Fruit fly (Drosophila melanogaster): ENCODE measurements around the gene CG7800.

The CG7800 gene

dm6 chr3R:8197137-8197536 is 20.6 kb upstream of the CG7800 start:
- TF ChIP-seq CG33017 (tag; optimal IDR thresholded peaks at IDR 0.05): no peak
- TF ChIP-seq CG14711 (tag; optimal IDR thresholded peaks at IDR 0.05): no peak
- TF ChIP-seq CG7101 (tag; optimal IDR thresholded peaks at IDR 0.05): no peak
- no peak for TF ChIP-seq kay (GFP tag; ENCODE audit: borderline replicate concordance)
- no peak for TF ChIP-seq Mnt (GFP tag; optimal IDR thresholded peaks at IDR 0.05)
- no peak for TF ChIP-seq ovo (GFP tag; optimal IDR thresholded peaks at IDR 0.05)
- TF ChIP-seq Crg-1 (GFP tag; optimal IDR thresholded peaks at IDR 0.05): no peak
- no peak for TF ChIP-seq CG11617 (GFP tag; optimal IDR thresholded peaks at IDR 0.05)
- no peak for TF ChIP-seq CG7045 (GFP tag; optimal IDR thresholded peaks at IDR 0.05)
- TF ChIP-seq CG5204 (GFP tag; optimal IDR thresholded peaks at IDR 0.05): no peak
- no peak for TF ChIP-seq Clk (GFP tag; optimal IDR thresholded peaks at IDR 0.05)
- TF ChIP-seq CG1620 (GFP tag; optimal IDR thresholded peaks at IDR 0.05): no peak
- TF ChIP-seq tj (GFP tag; optimal IDR thresholded peaks at IDR 0.05): no peak
- no peak for TF ChIP-seq cnc (optimal IDR thresholded peaks at IDR 0.05)
- no peak for TF ChIP-seq Hr96 (GFP tag; optimal IDR thresholded peaks at IDR 0.05)

- TF ChIP-seq ovo (GFP tag; optimal IDR thresholded peaks at IDR 0.05) (no peak), cic (GFP tag; optimal IDR thresholded peaks at IDR 0.05) (no peak), CG14711 (tag; optimal IDR thresholded peaks at IDR 0.05) (no peak), pad (GFP tag; optimal IDR thresholded peaks at IDR 0.05) (no peak), kay (GFP tag; ENCODE audit: borderline replicate concordance) (no peak), Clk (GFP tag; optimal IDR thresholded peaks at IDR 0.05) (no peak), cnc (optimal IDR thresholded peaks at IDR 0.05) (no peak)
Observed at dm6 chr3R:8198320-8198719, 19.4 kb upstream of the CG7800 start.

- TF ChIP-seq toe (GFP tag; optimal IDR thresholded peaks at IDR 0.05) (no peak), Mnt (GFP tag; optimal IDR thresholded peaks at IDR 0.05) (no peak), CG12768 (GFP tag; optimal IDR thresholded peaks at IDR 0.05) (no peak), CG1620 (GFP tag; optimal IDR thresholded peaks at IDR 0.05) (no peak), CG33017 (tag; optimal IDR thresholded peaks at IDR 0.05) (no peak), cic (GFP tag; optimal IDR thresholded peaks at IDR 0.05) (no peak), bab1 (GFP tag; optimal IDR thresholded peaks at IDR 0.05) (no peak), cnc (optimal IDR thresholded peaks at IDR 0.05) (no peak)
Observed at dm6 chr3R:8203367-8203766, 14.4 kb upstream of the CG7800 start.

- TF ChIP-seq CG7045 (GFP tag; optimal IDR thresholded peaks at IDR 0.05): no peak
- TF ChIP-seq Clk (GFP tag; optimal IDR thresholded peaks at IDR 0.05): no peak
- TF ChIP-seq cic (GFP tag; optimal IDR thresholded peaks at IDR 0.05): no peak
Observed at dm6 chr3R:8204730-8205129, 13.0 kb upstream of the CG7800 start, which contains the start of gene CheA84a. Gene CheA84a (minus strand): TSS chr3R:8204830.

dm6 chr3R:8205292-8205893 is 12.4 kb upstream of the CG7800 start:
- TF ChIP-seq CG5204 (GFP tag; optimal IDR thresholded peaks at IDR 0.05): no peak
- no peak for TF ChIP-seq Hr96 (GFP tag; optimal IDR thresholded peaks at IDR 0.05)
- no peak for TF ChIP-seq CG14711 (tag; optimal IDR thresholded peaks at IDR 0.05)
- TF ChIP-seq CG33017 (tag; optimal IDR thresholded peaks at IDR 0.05): no peak
- TF ChIP-seq ovo (GFP tag; optimal IDR thresholded peaks at IDR 0.05): no peak
- TF ChIP-seq CG11617 (GFP tag; optimal IDR thresholded peaks at IDR 0.05): no peak
- TF ChIP-seq CG12768 (GFP tag; optimal IDR thresholded peaks at IDR 0.05): no peak
- no peak for TF ChIP-seq tj (GFP tag; optimal IDR thresholded peaks at IDR 0.05)

- TF ChIP-seq toe (GFP tag; optimal IDR thresholded peaks at IDR 0.05) (no peak), CG1620 (GFP tag; optimal IDR thresholded peaks at IDR 0.05) (no peak), CG14711 (tag; optimal IDR thresholded peaks at IDR 0.05) (no peak), CG12768 (GFP tag; optimal IDR thresholded peaks at IDR 0.05) (no peak), bab1 (GFP tag; optimal IDR thresholded peaks at IDR 0.05) (no peak), pad (GFP tag; optimal IDR thresholded peaks at IDR 0.05) (no peak), Clk (GFP tag; optimal IDR thresholded peaks at IDR 0.05) (no peak), Mnt (GFP tag; optimal IDR thresholded peaks at IDR 0.05) (no peak)
Observed at dm6 chr3R:8206019-8206418, 11.7 kb upstream of the CG7800 start.

- TF ChIP-seq CG7101 (tag; optimal IDR thresholded peaks at IDR 0.05) (no peak), cic (GFP tag; optimal IDR thresholded peaks at IDR 0.05) (no peak), CG5204 (GFP tag; optimal IDR thresholded peaks at IDR 0.05) (no peak), toe (GFP tag; optimal IDR thresholded peaks at IDR 0.05) (no peak), kay (GFP tag; ENCODE audit: borderline replicate concordance) (no peak), Mnt (GFP tag; optimal IDR thresholded peaks at IDR 0.05) (no peak), CG1620 (GFP tag; optimal IDR thresholded peaks at IDR 0.05) (no peak), pad (GFP tag; optimal IDR thresholded peaks at IDR 0.05) (no peak), bab1 (GFP tag; optimal IDR thresholded peaks at IDR 0.05) (no peak), tj (GFP tag; optimal IDR thresholded peaks at IDR 0.05) (no peak), Hr96 (GFP tag; optimal IDR thresholded peaks at IDR 0.05) (no peak), CG14711 (tag; optimal IDR thresholded peaks at IDR 0.05) (no peak), CG7045 (GFP tag; optimal IDR thresholded peaks at IDR 0.05) (no peak), cnc (optimal IDR thresholded peaks at IDR 0.05) (no peak), Crg-1 (GFP tag; optimal IDR thresholded peaks at IDR 0.05) (no peak), CG12768 (GFP tag; optimal IDR thresholded peaks at IDR 0.05) (no peak), Clk (GFP tag; optimal IDR thresholded peaks at IDR 0.05) (no peak), CG11617 (GFP tag; optimal IDR thresholded peaks at IDR 0.05) (no peak)
Observed at dm6 chr3R:8206628-8207275, 11.0 kb upstream of the CG7800 start.

All from whole organism, adult.